Worm (Caenorhabditis elegans) whole organism, dauer: Measurements from ENCODE around the gene T20G5.12.

Source experiments
- unc-62 ChIP-seq: sonication (generic microtip); optimal IDR thresholded peaks from 2 replicates; lab custom pipeline; 2017; ENCODE audit warnings: missing biosample characterization, missing genetic modification reagents, missing genetic modification characterization

The T20G5.12 gene

DNA sequence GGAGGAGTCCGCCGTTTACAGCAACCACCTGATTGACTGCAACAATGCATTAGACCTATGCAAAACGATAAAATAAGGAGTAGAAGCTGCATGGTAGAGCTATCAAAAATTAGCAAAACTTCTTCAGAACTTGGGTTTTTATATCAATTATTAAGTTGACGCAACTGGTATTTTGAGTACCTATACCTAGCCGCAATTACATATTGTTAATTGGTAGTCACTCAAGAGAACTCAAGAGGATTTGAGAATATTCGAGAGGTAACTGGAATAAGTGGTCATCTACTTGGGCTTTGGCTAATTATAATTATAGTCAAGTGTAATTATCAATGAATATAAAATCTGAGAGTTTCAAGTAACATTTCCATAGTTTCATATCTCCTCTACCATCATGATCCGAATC, at the start of gene T20G5.12, which contains the start of gene T20G5.13:
Gene T20G5.12 (plus strand): TSS at position 370 of the 400 bp plus-strand sequence.
Gene T20G5.13 (minus strand): TSS at position 101 of the 400 bp plus-strand sequence.
- TF ChIP-seq unc-62 (GFP tag; lab: Kevin White, UChicago), result no peak

DNA sequence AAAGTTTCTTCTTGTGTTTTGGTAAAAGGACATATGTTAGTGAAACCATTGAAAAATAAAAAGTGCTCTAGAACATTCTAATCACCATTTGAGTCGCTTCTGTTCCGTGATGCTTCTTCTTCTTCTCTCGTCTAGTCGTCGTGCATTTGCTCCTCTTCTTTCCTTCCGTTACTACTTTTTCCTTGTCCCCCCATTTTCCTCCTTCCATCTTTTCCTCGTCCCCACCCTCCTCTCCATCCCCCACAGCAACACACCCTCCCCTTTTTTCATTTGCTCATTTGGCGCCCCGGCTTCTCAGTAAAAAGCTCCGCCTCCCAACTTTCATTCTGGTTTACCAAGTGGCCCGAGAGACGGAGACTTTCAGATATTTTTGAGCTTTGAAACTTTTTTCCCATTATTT, 49.7 kb upstream of the T20G5.12 start:
- TF ChIP-seq unc-62 (GFP tag; lab: Kevin White, UChicago), result no peak

DNA sequence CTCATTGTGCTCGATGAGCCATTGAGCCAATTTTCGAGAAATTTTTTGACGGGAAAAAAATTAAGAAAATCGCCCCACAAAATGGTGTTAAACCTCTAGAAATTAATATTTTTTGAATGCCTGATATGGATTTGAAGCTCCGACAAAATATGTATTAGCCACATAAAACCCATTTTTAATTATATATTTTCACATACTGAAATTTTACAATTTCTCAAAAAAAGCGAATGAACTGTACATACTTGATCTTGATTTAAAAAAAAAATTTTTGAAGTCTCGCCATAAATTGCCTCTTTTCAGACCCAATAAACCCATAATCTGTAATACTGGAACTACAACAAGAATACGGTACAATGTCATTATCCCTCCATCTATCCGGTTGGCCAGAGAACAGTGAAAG, 48.9 kb upstream of the T20G5.12 start, which contains the start of gene nac-3:
Gene nac-3 (plus strand): TSS at position 301 of the 400 bp plus-strand sequence.
- no peak for TF ChIP-seq unc-62 (GFP tag; lab: Kevin White, UChicago)

DNA sequence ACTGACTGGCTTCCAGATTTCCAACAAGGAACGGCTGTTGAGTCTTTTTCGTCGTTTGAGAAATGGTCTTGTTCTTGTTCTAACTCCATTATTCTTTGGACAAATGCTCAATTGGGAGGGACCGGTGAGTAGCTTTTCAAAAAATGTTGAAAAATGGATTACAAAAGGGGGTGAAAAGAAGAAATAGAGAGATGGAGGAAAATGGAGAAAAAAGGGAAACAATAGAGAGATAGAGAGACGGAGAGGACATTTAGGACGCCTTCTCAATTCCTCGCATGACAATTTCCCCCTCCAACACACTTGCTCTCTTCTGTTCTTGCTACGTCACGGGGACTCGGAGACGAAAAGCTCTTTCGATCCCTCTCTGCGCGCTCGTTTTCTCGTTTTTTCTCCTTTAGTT, 48.4 kb upstream of the T20G5.12 start:
- no peak for TF ChIP-seq unc-62 (GFP tag; lab: Kevin White, UChicago)

DNA sequence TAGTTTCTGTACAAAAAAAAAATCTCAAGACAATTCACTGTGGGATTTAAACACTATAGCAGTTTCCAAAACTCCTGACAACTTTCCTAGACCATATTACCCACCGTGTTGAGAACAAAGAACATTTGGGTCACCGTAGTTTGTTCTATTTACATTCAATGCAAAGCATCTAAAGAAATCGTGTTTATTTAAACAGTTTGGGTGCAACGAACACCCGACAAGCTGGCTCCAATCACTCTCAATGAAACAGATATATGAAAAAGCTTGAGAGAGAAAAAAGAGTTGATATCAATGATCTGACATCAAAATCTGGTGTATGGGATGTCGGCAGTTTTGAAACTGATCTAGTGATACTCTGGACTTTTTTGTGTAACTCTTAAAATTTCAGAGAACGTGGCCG, 46.4 kb upstream of the T20G5.12 start:
- TF ChIP-seq unc-62 (GFP tag; lab: Kevin White, UChicago), result no peak

DNA sequence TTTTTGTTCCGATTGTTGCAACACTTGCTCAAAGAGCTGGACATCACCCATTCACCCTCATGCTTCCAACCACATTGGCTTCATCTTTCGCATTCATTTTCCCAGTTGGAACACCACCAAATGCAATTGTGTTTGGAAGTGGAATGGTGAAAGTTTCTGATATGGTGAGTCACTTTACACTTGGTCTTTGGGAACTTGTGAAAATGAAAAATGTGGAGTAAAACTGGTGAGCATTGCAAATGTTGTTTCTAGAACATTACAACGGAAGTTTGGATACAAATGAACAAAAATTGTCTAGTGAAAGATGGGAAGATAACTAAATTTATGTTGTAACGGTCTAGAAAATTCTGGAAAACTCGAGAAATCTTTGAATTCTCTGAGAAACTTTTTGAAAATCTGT, 45.1 kb upstream of the T20G5.12 start:
- no peak for TF ChIP-seq unc-62 (GFP tag; lab: Kevin White, UChicago)

DNA sequence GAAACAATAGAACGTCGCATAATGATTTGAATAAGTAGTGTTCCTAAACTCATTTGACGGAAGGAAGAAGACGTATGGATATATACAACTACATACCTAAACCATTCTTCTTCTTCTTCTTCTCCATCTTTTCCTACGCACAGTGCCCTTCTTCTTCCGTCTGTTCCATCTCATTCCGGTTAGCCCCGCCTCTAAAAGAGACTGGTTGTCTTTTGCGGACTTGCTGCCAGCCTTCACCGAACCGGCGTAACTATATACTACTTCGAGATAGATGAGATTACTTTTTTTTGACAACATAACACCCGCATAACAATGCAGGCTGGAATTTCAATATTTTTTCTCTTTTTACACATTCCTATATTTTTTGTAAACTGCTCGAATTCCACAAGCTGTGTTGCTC, 41.0 kb upstream of the T20G5.12 start, which contains the start of the genes K08E5.5 and mua-3:
Gene K08E5.5 (minus strand): TSS at position 101 of the 400 bp plus-strand sequence.
Gene mua-3 (plus strand): TSS at position 313 of the 400 bp plus-strand sequence.
- TF ChIP-seq unc-62 (GFP tag; lab: Kevin White, UChicago), result no peak

DNA sequence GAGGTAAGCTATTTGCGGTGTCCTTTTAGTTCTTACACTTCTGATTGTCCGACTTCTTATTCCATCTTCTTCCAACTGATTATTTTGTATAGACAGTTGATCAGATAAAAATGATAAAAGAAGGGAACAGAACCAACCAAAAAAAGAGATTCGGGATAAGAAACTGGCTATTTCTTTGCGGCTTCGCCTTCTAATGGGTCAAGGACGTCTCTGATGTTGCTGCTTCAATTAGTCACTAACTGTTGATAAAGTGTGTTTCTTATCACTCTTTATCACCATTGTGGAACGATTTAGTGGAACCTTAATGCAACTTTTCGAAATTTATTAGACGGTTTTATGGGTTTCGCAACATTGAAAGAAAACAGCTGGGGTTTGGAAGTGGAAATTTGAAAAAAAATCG, 31.1 kb upstream of the T20G5.12 start:
- no peak for TF ChIP-seq unc-62 (GFP tag; lab: Kevin White, UChicago)

DNA sequence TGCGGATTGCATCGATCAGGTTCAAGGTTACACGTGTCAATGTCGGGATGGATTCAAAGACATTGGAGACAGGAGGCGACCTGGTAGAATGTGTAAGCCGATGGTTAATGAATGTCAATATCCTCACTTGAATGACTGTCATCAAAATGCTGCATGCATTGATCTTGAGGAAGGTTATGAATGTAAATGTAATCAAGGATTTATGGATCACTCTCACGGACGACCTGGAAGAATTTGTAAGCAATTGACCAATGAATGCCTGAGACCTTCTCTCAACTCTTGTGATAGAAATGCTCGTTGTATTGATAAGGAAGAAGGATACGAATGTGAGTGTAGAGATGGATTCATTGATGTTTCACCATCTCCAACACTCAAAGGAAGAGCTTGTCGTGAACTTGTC, 23.4 kb upstream of the T20G5.12 start:
- TF ChIP-seq unc-62 (GFP tag; lab: Kevin White, UChicago), result no peak

DNA sequence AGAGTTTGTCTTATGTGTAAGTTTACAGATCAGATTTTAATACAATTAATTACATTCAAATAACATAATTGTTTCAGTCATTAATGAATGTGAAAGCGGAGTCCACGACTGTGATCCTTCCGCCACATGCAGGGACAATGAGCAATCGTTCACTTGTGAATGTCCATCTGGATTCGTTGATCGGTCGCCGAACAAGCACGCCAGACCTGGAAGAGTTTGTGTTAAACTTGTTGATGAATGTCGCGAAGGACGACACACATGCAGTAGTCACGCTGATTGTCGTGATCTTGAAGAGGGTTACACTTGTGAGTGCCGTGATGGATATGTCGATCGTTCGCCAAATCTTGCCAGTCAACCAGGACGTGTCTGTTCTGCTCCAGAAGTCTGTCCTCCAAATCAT, 22.9 kb upstream of the T20G5.12 start:
- no peak for TF ChIP-seq unc-62 (GFP tag; lab: Kevin White, UChicago)

DNA sequence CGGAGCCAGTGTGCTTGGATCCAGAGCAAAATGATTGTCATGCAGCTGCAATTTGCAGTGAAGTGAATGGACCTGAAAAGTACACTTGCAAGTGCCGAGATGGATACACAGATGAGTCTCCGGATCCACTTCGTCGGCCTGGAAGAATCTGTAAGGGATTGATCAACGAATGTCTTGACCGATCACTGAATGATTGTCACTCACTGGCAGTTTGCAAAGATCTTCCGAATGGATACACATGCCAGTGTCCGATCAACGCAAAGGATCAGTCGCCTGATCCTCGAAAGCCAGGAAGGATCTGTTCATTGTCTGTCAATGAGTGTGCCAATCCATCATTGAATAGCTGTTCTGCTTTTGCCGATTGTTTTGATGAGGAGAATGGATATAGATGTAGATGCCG, 22.0 kb upstream of the T20G5.12 start:
- TF ChIP-seq unc-62 (GFP tag; lab: Kevin White, UChicago), result no peak

DNA sequence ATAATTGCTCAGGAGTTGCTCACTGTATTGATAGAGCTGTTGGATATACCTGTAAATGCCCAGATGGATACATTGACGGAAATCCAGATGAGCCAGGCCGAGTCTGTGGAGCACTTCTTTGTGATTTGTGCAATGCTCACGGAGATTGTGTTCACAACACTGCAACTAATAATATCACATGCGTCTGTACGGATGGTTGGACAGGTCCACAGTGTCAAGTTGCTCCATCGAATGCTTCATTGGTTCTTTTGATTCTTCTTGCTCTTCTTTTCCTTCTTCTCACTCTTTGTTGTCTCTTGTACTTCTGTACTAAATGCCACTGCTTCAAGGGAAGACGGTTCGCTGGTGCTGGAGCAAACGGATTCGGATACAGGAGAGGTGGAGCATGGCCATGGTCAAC, 19.5 kb upstream of the T20G5.12 start:
- TF ChIP-seq unc-62 (GFP tag; lab: Kevin White, UChicago), result no peak

DNA sequence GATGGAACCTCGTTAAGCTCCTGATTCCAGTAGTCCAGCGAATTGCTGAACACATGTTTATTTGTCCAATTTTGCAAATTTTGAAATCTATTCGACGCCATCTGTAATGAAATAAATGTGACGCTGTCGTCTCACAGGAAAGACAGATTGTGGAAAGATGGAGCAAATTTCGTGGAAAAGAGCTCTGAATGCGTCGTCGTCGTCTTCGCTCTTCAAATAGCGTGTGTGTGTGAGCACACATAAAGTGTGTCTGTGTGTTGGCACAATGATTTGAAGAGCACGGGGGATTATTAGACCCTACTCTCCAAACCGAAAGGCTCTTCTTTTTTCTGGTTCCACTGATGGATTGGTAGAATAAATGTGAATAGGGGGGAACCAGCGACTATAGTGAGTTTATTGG, 15.2 kb upstream of the T20G5.12 start, which contains the start of gene unc-47:
Gene unc-47 (minus strand): TSS at position 101 of the 400 bp plus-strand sequence.
- TF ChIP-seq unc-62 (GFP tag; lab: Kevin White, UChicago), result no peak

DNA sequence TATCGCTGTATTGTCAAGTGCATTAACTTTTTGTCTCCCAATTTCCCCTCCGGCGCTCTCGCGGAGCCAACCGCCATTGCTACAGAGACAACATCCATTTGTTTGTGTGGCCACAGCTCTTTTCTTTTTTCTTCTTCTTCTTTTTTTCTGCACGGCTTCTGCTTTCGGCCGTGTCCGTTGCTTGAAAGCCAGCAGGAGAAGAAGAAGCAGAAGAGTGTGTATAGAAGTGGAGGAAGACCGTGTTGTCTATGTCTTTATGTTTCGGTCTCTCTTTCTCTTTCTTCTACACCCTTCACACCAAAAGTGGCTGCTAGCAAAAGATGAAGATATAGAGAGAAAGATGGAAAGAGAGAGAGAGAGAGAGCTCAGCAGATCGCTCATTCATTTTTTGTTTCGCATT, 13.6 kb upstream of the T20G5.12 start:
- TF ChIP-seq unc-62 (GFP tag; lab: Kevin White, UChicago), result no peak

DNA sequence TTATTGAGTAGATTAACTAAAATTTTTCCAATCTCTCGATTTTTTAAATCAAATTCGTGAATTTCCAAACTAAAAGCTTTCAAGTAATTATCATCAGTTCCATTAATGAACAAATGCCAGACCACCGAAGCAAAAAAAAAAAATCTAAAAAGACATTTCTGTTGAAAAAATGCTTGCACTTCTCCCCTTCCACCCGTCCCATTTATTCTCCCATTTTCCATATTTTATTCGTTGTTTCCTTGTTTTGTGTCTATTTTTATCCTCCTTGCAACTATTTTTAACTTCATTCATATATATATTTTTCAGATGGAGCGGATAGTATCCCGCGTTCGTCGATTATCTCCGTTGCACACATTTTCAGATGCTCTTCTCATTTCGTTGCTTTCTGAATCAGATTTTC, 12.5 kb upstream of the T20G5.12 start, which contains the start of gene epac-1:
Gene epac-1 (plus strand): TSS at position 301 of the 400 bp plus-strand sequence.
- no peak for TF ChIP-seq unc-62 (GFP tag; lab: Kevin White, UChicago)

DNA sequence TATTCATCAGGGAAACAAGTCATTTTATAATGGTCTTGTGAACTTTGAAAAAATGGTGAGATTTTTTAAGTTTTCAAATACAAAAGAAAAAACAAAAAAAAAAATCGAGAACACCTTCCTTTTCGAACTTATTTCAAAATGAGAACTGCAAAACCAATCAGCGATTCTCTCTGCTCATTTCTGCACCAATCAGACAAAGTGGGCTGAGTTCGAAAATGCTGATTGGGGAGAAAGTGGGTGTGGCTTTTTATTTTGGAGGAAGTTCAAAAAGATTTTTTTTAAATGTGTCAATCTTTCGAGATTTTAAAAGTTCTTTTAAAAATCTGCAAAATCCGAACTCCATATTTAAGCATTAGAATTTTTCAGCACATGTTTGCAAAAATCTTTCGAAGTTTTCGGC, 6.8 kb upstream of the T20G5.12 start:
- no peak for TF ChIP-seq unc-62 (GFP tag; lab: Kevin White, UChicago)

DNA sequence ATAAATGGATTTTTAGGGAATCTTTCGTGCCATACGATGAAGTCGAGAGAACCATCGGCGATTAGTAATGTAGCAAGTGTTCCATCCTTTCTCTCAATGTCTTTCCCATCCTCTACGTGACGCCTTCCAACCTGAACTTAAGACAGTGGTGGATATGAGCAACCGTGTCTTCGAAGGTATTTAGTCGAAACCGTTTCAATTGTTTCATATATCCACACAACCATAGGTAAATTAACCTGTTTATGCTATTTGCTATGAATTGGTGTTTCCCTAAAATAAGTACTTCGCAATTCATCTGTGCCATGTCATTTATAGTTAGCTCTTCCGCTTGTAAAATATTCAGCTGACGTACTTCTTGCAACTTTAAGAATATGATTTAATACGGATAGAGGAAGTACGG, 5.5 kb upstream of the T20G5.12 start:
- no peak for TF ChIP-seq unc-62 (GFP tag; lab: Kevin White, UChicago)

DNA sequence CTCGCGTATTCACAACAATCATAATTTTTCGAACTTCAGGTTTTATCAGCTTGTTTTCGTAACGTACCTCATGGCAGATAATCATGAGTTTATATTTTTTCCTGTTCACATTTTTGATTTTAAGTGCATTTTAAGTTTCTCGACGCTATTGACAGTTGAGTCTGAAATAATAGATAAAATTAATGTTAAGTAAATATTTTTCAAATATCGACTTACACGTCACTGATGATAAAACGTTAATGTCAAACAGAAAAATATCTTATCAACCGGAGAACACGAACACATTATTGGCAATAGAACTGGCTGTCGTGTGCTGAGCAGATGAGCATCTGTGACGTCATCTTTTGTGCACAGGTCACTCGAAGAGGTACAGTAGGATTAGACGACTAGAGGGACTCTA, 4.6 kb upstream of the T20G5.12 start:
- no peak for TF ChIP-seq unc-62 (GFP tag; lab: Kevin White, UChicago)
